Fruit fly (Drosophila melanogaster): Measurements from ENCODE around the gene eIF5B.
A peak's percentile ranks its signal among the peaks of the same experiment; 100 is the strongest.

eIF5B gene

dm6 chr3L:3393951-3394834, 66.6 kb downstream of the eIF5B start (continued):
- TF ChIP-seq CG4424 (GFP tag; optimal IDR thresholded peaks at IDR 0.05) = no peak
- peak; percentile 91; the same call in 2 of the 3 replicates for TF ChIP-seq CG17361 (GFP tag; IDR thresholded peaks at IDR 0.05)
- peak; percentile 74 for TF ChIP-seq sob (GFP tag; IDR thresholded peaks at IDR 0.05)
- TF ChIP-seq E2f1 (GFP tag; IDR thresholded peaks at IDR 0.05) = peak; percentile 28; the same call in 1 of the 2 replicates
- peak; percentile 35 for TF ChIP-seq stwl (tag; optimal IDR thresholded peaks at IDR 0.05)
- peak; percentile 38 for TF ChIP-seq eyg (GFP tag; optimal IDR thresholded peaks at IDR 0.05)
- TF ChIP-seq jumu (GFP tag; optimal IDR thresholded peaks at IDR 0.05) = peak; percentile 76
- TF ChIP-seq CG17568 (GFP tag; optimal IDR thresholded peaks at IDR 0.05) = peak; percentile 51
- no peak for TF ChIP-seq CG18619 (GFP tag; optimal IDR thresholded peaks at IDR 0.05)
- peak; percentile 78 for TF ChIP-seq ssp (GFP tag; IDR thresholded peaks at IDR 0.05)
- peak; percentile 58 for TF ChIP-seq CG8359 (GFP tag; optimal IDR thresholded peaks at IDR 0.05; ENCODE audit: borderline replicate concordance)
- TF ChIP-seq zen2 (GFP tag; IDR thresholded peaks at IDR 0.05; ENCODE audit: partially characterized antibody) = no peak
- no peak for TF ChIP-seq HLH54F (GFP tag; optimal IDR thresholded peaks at IDR 0.05)
- peak; percentile 80 for TF ChIP-seq HLH3B (GFP tag; IDR thresholded peaks at IDR 0.05)
- no peak for TF ChIP-seq Elba2 (GFP tag; optimal IDR thresholded peaks at IDR 0.05)
- TF ChIP-seq Atf-2 (GFP tag; optimal IDR thresholded peaks at IDR 0.05) = no peak
- no peak for TF ChIP-seq CG13287 (GFP tag; IDR thresholded peaks at IDR 0.05; ENCODE audit: partially characterized antibody)
- no peak for TF ChIP-seq Med (GFP tag)
- no peak for TF ChIP-seq CG6654 (GFP tag; optimal IDR thresholded peaks at IDR 0.05)
- peak; percentile 86 for TF ChIP-seq CG7839 (tag; optimal IDR thresholded peaks at IDR 0.05)
- TF ChIP-seq lab (GFP tag; optimal IDR thresholded peaks at IDR 0.05) = peak; percentile 56
- peak; percentile 77 for TF ChIP-seq CG14667 (GFP tag; IDR thresholded peaks at IDR 0.05)
- TF ChIP-seq CG10959 (GFP tag; IDR thresholded peaks at IDR 0.05) = peak; percentile 6
- TF ChIP-seq CG12942 (GFP tag; optimal IDR thresholded peaks at IDR 0.05) = peak; percentile 75
- TF ChIP-seq CG7357 (GFP tag; IDR thresholded peaks at IDR 0.05) = peak; percentile 39; the same call in 2 of the 3 replicates
- peak; percentile 61 for TF ChIP-seq Deaf1 (tag; optimal IDR thresholded peaks at IDR 0.05)
- TF ChIP-seq CG4707 (GFP tag; optimal IDR thresholded peaks at IDR 0.05) = no peak
- TF ChIP-seq ham (GFP tag; IDR thresholded peaks at IDR 0.05) = no peak
- no peak for TF ChIP-seq Bdp1 (GFP tag; optimal IDR thresholded peaks at IDR 0.05)
- TF ChIP-seq Asciz (GFP tag; optimal IDR thresholded peaks at IDR 0.05) = peak; percentile 79
- peak; percentile 83 for TF ChIP-seq CG17359 (tag; optimal IDR thresholded peaks at IDR 0.05)
- peak; percentile 60 for TF ChIP-seq CG18599 (GFP tag; optimal IDR thresholded peaks at IDR 0.05)
- TF ChIP-seq br (optimal IDR thresholded peaks at IDR 0.05) = no peak
- peak; percentile 96 for TF ChIP-seq CG14710 (tag; optimal IDR thresholded peaks at IDR 0.05)
- no peak for TF ChIP-seq CkIIα-i1 (GFP tag; IDR thresholded peaks at IDR 0.05)
- TF ChIP-seq Antp (GFP tag; optimal IDR thresholded peaks at IDR 0.05) = no peak
- TF ChIP-seq sqz (GFP tag; optimal IDR thresholded peaks at IDR 0.05) = peak; percentile 87
- TF ChIP-seq BEAF-32 (GFP tag; optimal IDR thresholded peaks at IDR 0.05) = no peak
- TF ChIP-seq al (GFP tag; IDR thresholded peaks at IDR 0.05) = no peak
- peak; percentile 70 for TF ChIP-seq gcm (GFP tag; optimal IDR thresholded peaks at IDR 0.05)
- peak; percentile 57 for TF ChIP-seq CG9817 (tag; optimal IDR thresholded peaks at IDR 0.05)
- TF ChIP-seq CG8089 (GFP tag; optimal IDR thresholded peaks at IDR 0.05) = no peak
- peak; percentile 57 for TF ChIP-seq esg (GFP tag; conservative IDR thresholded peaks at IDR 0.05)
- TF ChIP-seq ac (GFP tag; optimal IDR thresholded peaks at IDR 0.05) = no peak
- no peak for TF ChIP-seq pb (GFP tag; optimal IDR thresholded peaks at IDR 0.05)
- TF ChIP-seq CG2199 (GFP tag; IDR thresholded peaks at IDR 0.05) = peak; percentile 63; the same call in 2 of the 3 replicates
- peak; percentile 97 for TF ChIP-seq crol (GFP tag; IDR thresholded peaks at IDR 0.05)
- TF ChIP-seq btn (GFP tag; optimal IDR thresholded peaks at IDR 0.05) = no peak
- TF ChIP-seq ATbp (GFP tag; optimal IDR thresholded peaks at IDR 0.05) = no peak
